Worm (Caenorhabditis elegans) whole organism, dauer: ENCODE results near the gene osm-6.

Experiments
- unc-62 ChIP-seq: sonication (generic microtip); optimal IDR thresholded peaks from 2 replicates; lab custom pipeline; 2017; ENCODE audit warnings: missing biosample characterization, missing genetic modification reagents, missing genetic modification characterization

The osm-6 gene

ce11 chrV:11902161-11902560 lies 25.1 kb downstream of the osm-6 start:
- no peak for TF ChIP-seq unc-62 (GFP tag; lab: Kevin White, UChicago)

ce11 chrV:11901260-11901659 lies 26.0 kb downstream of the osm-6 start:
- TF ChIP-seq unc-62 (GFP tag; lab: Kevin White, UChicago): no peak

- TF ChIP-seq unc-62 (GFP tag; lab: Kevin White, UChicago): no peak
Measured at ce11 chrV:11900127-11900526, 27.1 kb downstream of the osm-6 start.

ce11 chrV:11899149-11899548 lies 28.1 kb downstream of the osm-6 start, which contains the start of gene sma-1:
Gene sma-1 (plus strand): TSS chrV:11899449.
- TF ChIP-seq unc-62 (GFP tag; lab: Kevin White, UChicago): no peak

- no peak for TF ChIP-seq unc-62 (GFP tag; lab: Kevin White, UChicago)
Measured at ce11 chrV:11897604-11898003, 29.6 kb downstream of the osm-6 start.

- no peak for TF ChIP-seq unc-62 (GFP tag; lab: Kevin White, UChicago)
Measured at ce11 chrV:11896322-11896898, 30.8 kb downstream of the osm-6 start.

ce11 chrV:11893975-11894374 lies 33.3 kb downstream of the osm-6 start, which contains the start of gene K12G11.6:
Gene K12G11.6 (plus strand): TSS chrV:11894331.
- TF ChIP-seq unc-62 (GFP tag; lab: Kevin White, UChicago): no peak

ce11 chrV:11891143-11891862 lies 35.9 kb downstream of the osm-6 start, which contains the start of the genes sodh-2 and srx-76:
Gene sodh-2 (minus strand): TSS chrV:11891243.
Gene srx-76 (plus strand): TSS chrV:11891812.
- no peak for TF ChIP-seq unc-62 (GFP tag; lab: Kevin White, UChicago)

- no peak for TF ChIP-seq unc-62 (GFP tag; lab: Kevin White, UChicago)
Measured at ce11 chrV:11889115-11889935, 37.9 kb downstream of the osm-6 start.

- no peak for TF ChIP-seq unc-62 (GFP tag; lab: Kevin White, UChicago)
Measured at ce11 chrV:11888656-11889055, 38.6 kb downstream of the osm-6 start.

ce11 chrV:11887988-11888499 lies 39.2 kb downstream of the osm-6 start, which contains the start of gene adh-1:
Gene adh-1 (plus strand): TSS chrV:11888248.
- no peak for TF ChIP-seq unc-62 (GFP tag; lab: Kevin White, UChicago)

- TF ChIP-seq unc-62 (GFP tag; lab: Kevin White, UChicago): no peak
Measured at ce11 chrV:11885939-11886338, 41.3 kb downstream of the osm-6 start.

ce11 chrV:11885087-11885486 lies 42.2 kb downstream of the osm-6 start:
- TF ChIP-seq unc-62 (GFP tag; lab: Kevin White, UChicago): no peak

- TF ChIP-seq unc-62 (GFP tag; lab: Kevin White, UChicago): no peak
Measured at ce11 chrV:11883215-11883614, 44.0 kb downstream of the osm-6 start.

- no peak for TF ChIP-seq unc-62 (GFP tag; lab: Kevin White, UChicago)
Measured at ce11 chrV:11879732-11880131, 47.5 kb downstream of the osm-6 start, which contains the start of gene sulp-5. Gene sulp-5 (plus strand): TSS chrV:11880032.

- TF ChIP-seq unc-62 (GFP tag; lab: Kevin White, UChicago): no peak
Measured at ce11 chrV:11876657-11877056, 50.6 kb downstream of the osm-6 start.
